Fruit fly (Drosophila melanogaster): Measurements from ENCODE around the gene Nos.

dm6 chr2L:10837491-10837890, at the start of gene Nos:
- no peak for TF ChIP-seq cnc (optimal IDR thresholded peaks at IDR 0.05)
- TF ChIP-seq pad (GFP tag; optimal IDR thresholded peaks at IDR 0.05) = no peak
- TF ChIP-seq kay (GFP tag; ENCODE audit: borderline replicate concordance) = no peak
- no peak for TF ChIP-seq CG7101 (tag; optimal IDR thresholded peaks at IDR 0.05)
- no peak for TF ChIP-seq CG11617 (GFP tag; optimal IDR thresholded peaks at IDR 0.05)
- TF ChIP-seq CG33017 (tag; optimal IDR thresholded peaks at IDR 0.05) = no peak
- TF ChIP-seq CG1620 (GFP tag; optimal IDR thresholded peaks at IDR 0.05) = no peak

All from whole organism, adult.